Fruit fly (Drosophila melanogaster) whole organism, embryonic: ENCODE measurements around the gene spirit.

ENCODE experiments used
- Adf1 ChIP-seq: fragments of 200-800 bp; sonication (Bioruptor generic); IDR thresholded peaks from 2 replicates; pipeline ENCODE4 v1.3.6; 2022; ENCODE audit warnings: missing biosample characterization, missing genetic modification characterization
- Atf-2 ChIP-seq: fragments of 200-800 bp; sonication (Bioruptor generic); optimal IDR thresholded peaks from 2 replicates; lab custom pipeline; 2016; ENCODE audit warnings: missing biosample characterization, missing genetic modification characterization
- CG12942 ChIP-seq: fragments of 200-800 bp; sonication (Bioruptor generic); optimal IDR thresholded peaks from 3 replicates; lab custom pipeline; 2016; ENCODE audit warnings: missing biosample characterization, missing genetic modification characterization
- CG13424 ChIP-seq: fragments of 200-800 bp; sonication (Bioruptor generic); optimal IDR thresholded peaks from 2 replicates; lab custom pipeline; 2019; ENCODE audit warnings: missing biosample characterization, mild to moderate bottlenecking, missing genetic modification characterization, moderate library complexity
- CG13894 ChIP-seq: fragments of 200-800 bp; sonication (Bioruptor generic); optimal IDR thresholded peaks from 3 replicates; lab custom pipeline; 2018; ENCODE audit warnings: missing biosample characterization, mild to moderate bottlenecking, missing genetic modification characterization, moderate library complexity
- CG17328 ChIP-seq: fragments of 200-800 bp; sonication (Bioruptor generic); IDR thresholded peaks from 2 replicates; pipeline ENCODE4 v1.3.6; 2022; ENCODE audit warnings: missing biosample characterization, missing genetic modification characterization
- CG2202 ChIP-seq: fragments of 200-800 bp; sonication (Bioruptor generic); optimal IDR thresholded peaks from 2 replicates; lab custom pipeline; 2018; ENCODE audit warnings: missing biosample characterization, mild to moderate bottlenecking, missing genetic modification characterization
- CG31365 ChIP-seq: fragments of 200-800 bp; sonication (Bioruptor generic); optimal IDR thresholded peaks from 2 replicates; lab custom pipeline; 2018; ENCODE audit warnings: missing biosample characterization, mild to moderate bottlenecking, missing genetic modification characterization
- CG4328 ChIP-seq: fragments of 200-800 bp; sonication (Bioruptor generic); optimal IDR thresholded peaks from 3 replicates; lab custom pipeline; 2017; ENCODE audit warnings: missing biosample characterization, missing genetic modification reagents, missing genetic modification characterization
- CG4730 ChIP-seq: fragments of 200-800 bp; sonication (Bioruptor generic); IDR thresholded peaks from 2 replicates; pipeline ENCODE4 v1.3.6; 2022; ENCODE audit warnings: missing biosample characterization, missing genetic modification characterization
- CG6254 ChIP-seq: fragments of 200-800 bp; sonication (Bioruptor generic); optimal IDR thresholded peaks from 3 replicates; lab custom pipeline; 2017; ENCODE audit warnings: mild to moderate bottlenecking, missing biosample characterization, missing genetic modification reagents, missing genetic modification characterization
- CG6272 ChIP-seq: fragments of 200-800 bp; sonication (Bioruptor generic); IDR thresholded peaks from 2 replicates; pipeline ENCODE4 v1.3.6; 2022; ENCODE audit warnings: missing biosample characterization, missing genetic modification characterization
- CG6654 ChIP-seq: fragments of 200-800 bp; sonication (Bioruptor generic); optimal IDR thresholded peaks from 2 replicates; lab custom pipeline; 2017; ENCODE audit warnings: missing biosample characterization, mild to moderate bottlenecking, missing genetic modification characterization
- CG6813 ChIP-seq: fragments of 200-800 bp; sonication (Bioruptor generic); optimal IDR thresholded peaks from 2 replicates; lab custom pipeline; 2017; ENCODE audit warnings: missing biosample characterization, missing genetic modification characterization, mild to moderate bottlenecking, moderate library complexity, missing genetic modification reagents
- CG7271 ChIP-seq: fragments of 200-800 bp; sonication (Bioruptor generic); optimal IDR thresholded peaks from 2 replicates; lab custom pipeline; 2018; ENCODE audit warnings: missing biosample characterization, mild to moderate bottlenecking, missing genetic modification characterization, moderate library complexity
- CG7786 ChIP-seq: fragments of 200-800 bp; sonication (Bioruptor generic); optimal IDR thresholded peaks from 2 replicates; lab custom pipeline; 2016; ENCODE audit warnings: missing biosample characterization, missing genetic modification characterization
- CG7987 ChIP-seq: fragments of 200-800 bp; sonication (Bioruptor generic); optimal IDR thresholded peaks from 2 replicates; lab custom pipeline; 2018; ENCODE audit warnings: missing biosample characterization, mild to moderate bottlenecking, missing genetic modification characterization, moderate library complexity
- CG9215 ChIP-seq: fragments of 200-800 bp; sonication (Bioruptor generic); IDR thresholded peaks from 2 replicates; pipeline ENCODE4 v1.3.6; 2022; ENCODE audit warnings: missing biosample characterization, missing genetic modification characterization
- CG9609 ChIP-seq: fragments of 200-800 bp; sonication (Bioruptor generic); optimal IDR thresholded peaks from 3 replicates; lab custom pipeline; 2016; ENCODE audit warnings: missing biosample characterization, missing genetic modification characterization
- Dip2 ChIP-seq: fragments of 200-800 bp; sonication (Bioruptor generic); IDR thresholded peaks from 2 replicates; pipeline ENCODE4 v1.3.6; 2022; ENCODE audit warnings: missing biosample characterization, missing genetic modification characterization
- Fer1 ChIP-seq: fragments of 200-800 bp; sonication (Bioruptor generic); optimal IDR thresholded peaks from 2 replicates; lab custom pipeline; 2017; ENCODE audit warnings: missing biosample characterization, mild to moderate bottlenecking, missing genetic modification characterization
- H15 ChIP-seq: fragments of 200-800 bp; sonication (Bioruptor generic); IDR thresholded peaks from 3 replicates; pipeline ENCODE4 v1.3.6; 2022; ENCODE audit warnings: missing biosample characterization, missing genetic modification characterization
- HLH4C ChIP-seq: fragments of 200-800 bp; sonication (Bioruptor generic); IDR thresholded peaks from 3 replicates; pipeline ENCODE4 v1.3.6; 2022; ENCODE audit warnings: missing biosample characterization, missing genetic modification characterization; ENCODE audit not compliant: partially characterized antibody
- Hr51 ChIP-seq, 2 experiments: fragments of 200-800 bp; sonication (Bioruptor generic); optimal IDR thresholded peaks; 2 replicates in 1 of 2; 3 replicates in 1 of 2; lab custom pipeline; 2016 to 2018; ENCODE audit warnings: missing biosample characterization in 2 of 2, missing genetic modification characterization in 2 of 2, mild to moderate bottlenecking in 1 of 2, moderate library complexity in 1 of 2
- Med ChIP-seq: fragments of 200-800 bp; sonication (Bioruptor generic); peaks from one replicate; lab custom pipeline; 2016; ENCODE audit warnings: missing biosample characterization, missing genetic modification characterization, mild to moderate bottlenecking, inconsistent platforms, moderate library complexity
- Nf-YA ChIP-seq: fragments of 200-800 bp; sonication (Bioruptor generic); IDR thresholded peaks from 2 replicates; pipeline ENCODE4 v1.3.6; 2022; ENCODE audit warnings: missing biosample characterization, missing genetic modification characterization
- NfI ChIP-seq: fragments of 200-800 bp; sonication (Bioruptor generic); optimal IDR thresholded peaks from 3 replicates; lab custom pipeline; 2018; ENCODE audit warnings: missing biosample characterization, mild to moderate bottlenecking, missing genetic modification characterization, moderate library complexity
- Opbp ChIP-seq: fragments of 200-800 bp; sonication (Bioruptor generic); IDR thresholded peaks from 3 replicates; pipeline ENCODE4 v1.3.6; 2022; ENCODE audit warnings: missing biosample characterization, missing genetic modification characterization; ENCODE audit not compliant: partially characterized antibody
- Pdp1 ChIP-seq, 2 experiments: fragments of 200-800 bp; sonication (Bioruptor generic); optimal IDR thresholded peaks; 3 replicates each; lab custom pipeline; 2016; ENCODE audit warnings: missing biosample characterization in 2 of 2, missing genetic modification characterization in 2 of 2, mild to moderate bottlenecking in 1 of 2, moderate library complexity in 1 of 2
- Sox102F ChIP-seq: fragments of 200-800 bp; sonication (Bioruptor generic); optimal IDR thresholded peaks from 2 replicates; lab custom pipeline; 2018; ENCODE audit warnings: missing biosample characterization, mild to moderate bottlenecking, missing genetic modification characterization, moderate library complexity
- Stat92E ChIP-seq, 3 experiments: fragments of >200 bp in 2 of 3; fragments of 200-800 bp in 1 of 3; sonication (Bioruptor generic) in 1 of 3; optimal IDR thresholded peaks; 2 replicates each; lab custom pipeline; 2017 to 2019; ENCODE audit warnings: missing biosample characterization in 3 of 3, missing genetic modification characterization in 3 of 3, mild to moderate bottlenecking in 1 of 3, moderate library complexity in 1 of 3
- cad ChIP-seq: fragments of >200 bp; optimal IDR thresholded peaks from 2 replicates; lab custom pipeline; 2017; ENCODE audit warnings: missing biosample characterization, missing genetic modification characterization
- disco-r ChIP-seq: fragments of 200-800 bp; sonication (Bioruptor generic); optimal IDR thresholded peaks from 2 replicates; lab custom pipeline; 2016; ENCODE audit warnings: missing biosample characterization, missing genetic modification characterization
- exex ChIP-seq: fragments of 200-800 bp; sonication (Bioruptor generic); optimal IDR thresholded peaks from 4 replicates; lab custom pipeline; 2018; ENCODE audit warnings: missing biosample characterization, mild to moderate bottlenecking, missing genetic modification characterization, moderate library complexity
- eyg ChIP-seq: fragments of 200-800 bp; sonication (Bioruptor generic); optimal IDR thresholded peaks from 3 replicates; lab custom pipeline; 2016; ENCODE audit warnings: missing biosample characterization, missing genetic modification characterization
- gce ChIP-seq: fragments of 200-800 bp; sonication (Bioruptor generic); IDR thresholded peaks from 3 replicates; pipeline ENCODE4 v1.3.6; 2022; ENCODE audit warnings: missing biosample characterization, missing genetic modification characterization
- gcm ChIP-seq: fragments of 200-800 bp; sonication (Bioruptor generic); optimal IDR thresholded peaks from 2 replicates; lab custom pipeline; 2019; ENCODE audit warnings: missing biosample characterization, mild to moderate bottlenecking, missing genetic modification characterization, moderate library complexity
- gfzf ChIP-seq: fragments of 200-800 bp; sonication (Bioruptor generic); optimal IDR thresholded peaks from 2 replicates; lab custom pipeline; 2016; ENCODE audit warnings: missing biosample characterization, mild to moderate bottlenecking, missing genetic modification characterization, moderate library complexity
- maf-S ChIP-seq: fragments of 200-800 bp; sonication (Bioruptor generic); optimal IDR thresholded peaks from 2 replicates; lab custom pipeline; 2016; ENCODE audit warnings: missing biosample characterization, missing genetic modification characterization
- odd ChIP-seq: fragments of 200-800 bp; sonication (Bioruptor generic); optimal IDR thresholded peaks from 2 replicates; lab custom pipeline; 2017; ENCODE audit warnings: missing biosample characterization, mild to moderate bottlenecking, missing genetic modification characterization
- onecut ChIP-seq: fragments of 200-800 bp; sonication (Bioruptor generic); IDR thresholded peaks from 2 replicates; pipeline ENCODE4 v1.3.6; 2022; ENCODE audit warnings: missing biosample characterization, missing genetic modification characterization
- p53 ChIP-seq: fragments of 200-800 bp; sonication (Bioruptor generic); optimal IDR thresholded peaks from 2 replicates; lab custom pipeline; 2016; ENCODE audit warnings: missing biosample characterization, missing genetic modification characterization
- ranshi ChIP-seq: fragments of 200-800 bp; sonication (Bioruptor generic); IDR thresholded peaks from 2 replicates; pipeline ENCODE4 v1.3.6; 2022; ENCODE audit warnings: missing biosample characterization, missing genetic modification characterization
- row ChIP-seq: fragments of 200-800 bp; sonication (Bioruptor generic); IDR thresholded peaks from 3 replicates; pipeline ENCODE4 v1.3.6; 2022; ENCODE audit warnings: missing biosample characterization, missing genetic modification characterization
- salm ChIP-seq: fragments of 200-800 bp; sonication (Bioruptor generic); optimal IDR thresholded peaks from 2 replicates; lab custom pipeline; 2018; ENCODE audit warnings: missing biosample characterization, mild to moderate bottlenecking, missing genetic modification characterization
- sens ChIP-seq: fragments of 200-800 bp; sonication (Bioruptor generic); peaks from one replicate; lab custom pipeline; 2016; ENCODE audit warnings: missing biosample characterization, missing genetic modification characterization
- so ChIP-seq: fragments of 200-800 bp; sonication (Bioruptor generic); IDR thresholded peaks from 3 replicates; pipeline ENCODE4 v1.3.6; 2022; ENCODE audit warnings: missing biosample characterization, missing genetic modification characterization
- ssp ChIP-seq: fragments of 200-800 bp; sonication (Bioruptor generic); IDR thresholded peaks from 2 replicates; pipeline ENCODE4 v1.3.6; 2022; ENCODE audit warnings: missing biosample characterization, missing genetic modification characterization

spirit gene

DNA sequence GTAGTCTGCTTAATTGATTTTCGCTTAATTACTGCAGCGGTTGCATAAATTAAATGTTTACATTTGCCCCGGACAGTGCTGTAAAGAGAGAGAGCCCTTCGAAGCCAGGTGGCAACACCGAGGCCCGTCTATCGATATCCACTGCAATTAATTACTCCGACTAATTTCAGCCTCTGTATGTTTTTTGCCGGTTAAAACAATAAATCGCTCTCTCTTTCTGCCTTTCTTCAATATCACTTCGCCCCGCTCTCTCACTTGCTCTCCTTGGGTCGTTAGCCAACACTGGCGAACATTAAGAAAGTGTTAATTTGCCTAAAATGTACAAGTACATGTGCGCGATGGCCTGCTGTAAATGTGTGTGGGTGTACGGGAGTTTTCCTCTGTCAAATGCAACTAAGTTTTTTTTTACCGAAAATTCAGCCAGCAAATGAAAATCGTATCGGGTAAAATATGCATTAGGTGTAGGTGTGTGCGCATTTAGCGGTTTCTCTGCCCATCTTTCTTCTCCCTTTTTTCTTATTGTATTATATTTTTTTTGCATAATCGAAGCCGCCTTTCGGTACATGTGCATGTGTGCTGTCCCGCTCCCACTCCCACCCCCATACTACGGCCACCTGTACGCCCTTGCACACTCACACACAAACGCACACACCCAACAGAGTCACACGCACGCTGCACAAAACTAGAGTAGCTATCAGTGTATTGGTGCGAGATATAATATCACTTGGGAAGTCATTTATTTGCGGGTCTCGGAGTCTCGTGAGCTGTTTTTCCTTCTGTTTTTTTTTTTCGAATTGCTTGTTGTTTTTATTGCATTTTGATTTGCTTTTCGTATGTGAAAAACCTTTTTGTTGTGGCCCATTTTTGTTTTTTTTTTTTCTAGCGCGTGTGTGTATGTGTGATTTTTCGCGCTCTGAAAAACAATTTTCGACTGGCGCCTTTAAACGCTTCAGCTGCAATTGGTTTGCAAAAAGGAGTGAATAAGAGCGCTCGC is 11.7 kb downstream of the spirit start (continued):
- TF ChIP-seq Nf-YA (GFP tag; lab: Robert Waterston, UW) (no peak), Hr51 (GFP tag; optimal IDR thresholded peaks at IDR 0.05; lab: Kevin White, UChicago) (peak in 1 of 2 experiments; percentile 23), H15 (GFP tag; lab: Robert Waterston, UW) (no peak), CG7786 (GFP tag; lab: Kevin White, UChicago) (peak; percentile 26), p53 (GFP tag; lab: Kevin White, UChicago) (no peak), CG7987 (GFP tag; lab: Kevin White, UChicago) (no peak), row (GFP tag; lab: Robert Waterston, UW) (no peak), Dip2 (GFP tag; lab: Robert Waterston, UW) (no peak), Atf-2 (GFP tag; lab: Kevin White, UChicago) (no peak), CG13894 (no peak), CG6254 (GFP tag; lab: Kevin White, UChicago) (no peak), Pdp1 (GFP tag; optimal IDR thresholded peaks at IDR 0.05; lab: Kevin White, UChicago) (peak; percentile 14 to 83), CG9609 (GFP tag; lab: Kevin White, UChicago) (no peak), Opbp (GFP tag; lab: Robert Waterston, UW) (peak; percentile 56; the same call in 1 of the 3 replicates), CG6654 (GFP tag; lab: Kevin White, UChicago) (no peak), Med (GFP tag; lab: Kevin White, UChicago) (peak; percentile 92), salm (tag; lab: Kevin White, UChicago) (no peak), CG17328 (GFP tag; lab: Robert Waterston, UW) (no peak), onecut (GFP tag; lab: Robert Waterston, UW) (peak; percentile 14; the same call in 1 of the 2 replicates), CG6813 (GFP tag; lab: Kevin White, UChicago) (no peak), NfI (GFP tag; lab: Kevin White, UChicago) (no peak), gfzf (GFP tag; lab: Kevin White, UChicago) (no peak), Adf1 (GFP tag; lab: Robert Waterston, UW) (no peak), exex (tag; lab: Kevin White, UChicago) (peak; percentile 51), CG12942 (GFP tag; lab: Kevin White, UChicago) (peak; percentile 7), so (GFP tag; lab: Robert Waterston, UW) (no peak; the same call in 2 of the 3 replicates), gce (no peak), ssp (no peak), odd (GFP tag; lab: Kevin White, UChicago) (peak; percentile 20), gcm (GFP tag; lab: Kevin White, UChicago) (no peak), CG6272 (GFP tag; lab: Robert Waterston, UW) (no peak), CG2202 (no peak), CG4328 (GFP tag; lab: Kevin White, UChicago) (peak; percentile 21), CG7271 (no peak), maf-S (GFP tag; lab: Kevin White, UChicago) (no peak), CG9215 (GFP tag; lab: Robert Waterston, UW) (no peak), Stat92E (GFP tag; optimal IDR thresholded peaks at IDR 0.05; lab: Kevin White, UChicago) (no peak), HLH4C (peak; percentile 63; the same call in 1 of the 3 replicates), ranshi (GFP tag; lab: Robert Waterston, UW) (no peak), sens (GFP tag; lab: Kevin White, UChicago) (peak; percentile 84), CG13424 (tag; lab: Kevin White, UChicago) (no peak), CG4730 (GFP tag; lab: Robert Waterston, UW) (no peak), disco-r (GFP tag; lab: Kevin White, UChicago) (peak; percentile 10), eyg (GFP tag; lab: Kevin White, UChicago) (no peak), Fer1 (GFP tag; lab: Kevin White, UChicago) (peak; percentile 12), CG31365 (tag; lab: Kevin White, UChicago) (no peak), Sox102F (GFP tag; lab: Kevin White, UChicago) (no peak), cad (no peak)
